Fruit fly (Drosophila melanogaster) whole organism, adult: ENCODE data around the gene CG14868.
A peak's percentile ranks its signal among the peaks of the same experiment; 100 is the strongest.

Experiments used
- CG11617 ChIP-seq: fragments of 200-800 bp; sonication (Bioruptor generic); optimal IDR thresholded peaks from 2 replicates; lab custom pipeline; 2017; ENCODE audit warnings: mild to moderate bottlenecking, missing biosample characterization, missing genetic modification reagents, missing genetic modification characterization
- CG12768 ChIP-seq: fragments of 200-800 bp; sonication (Bioruptor generic); optimal IDR thresholded peaks from 2 replicates; lab custom pipeline; 2017; ENCODE audit warnings: missing biosample characterization, missing genetic modification characterization, mild to moderate bottlenecking, moderate library complexity, missing genetic modification reagents
- CG14711 ChIP-seq: fragments of 200-800 bp; sonication (Bioruptor generic); optimal IDR thresholded peaks from 2 replicates; lab custom pipeline; 2018; ENCODE audit warnings: missing biosample characterization, mild to moderate bottlenecking, missing genetic modification characterization, moderate library complexity
- CG1620 ChIP-seq: fragments of 200-800 bp; sonication (Bioruptor generic); optimal IDR thresholded peaks from 2 replicates; lab custom pipeline; 2016; ENCODE audit warnings: missing biosample characterization, missing genetic modification characterization
- CG33017 ChIP-seq: fragments of 200-800 bp; sonication (Bioruptor generic); optimal IDR thresholded peaks from 2 replicates; lab custom pipeline; 2018; ENCODE audit warnings: missing biosample characterization, mild to moderate bottlenecking, missing genetic modification characterization, moderate library complexity
- CG5204 ChIP-seq: fragments of 200-800 bp; sonication (Bioruptor generic); optimal IDR thresholded peaks from 2 replicates; lab custom pipeline; 2016; ENCODE audit warnings: missing biosample characterization, missing genetic modification characterization
- CG7045 ChIP-seq: fragments of 200-800 bp; sonication (Bioruptor generic); optimal IDR thresholded peaks from 2 replicates; lab custom pipeline; 2017; ENCODE audit warnings: missing biosample characterization, mild to moderate bottlenecking, missing genetic modification characterization
- CG7101 ChIP-seq: fragments of 200-800 bp; sonication (Bioruptor generic); optimal IDR thresholded peaks from 2 replicates; lab custom pipeline; 2018; ENCODE audit warnings: missing biosample characterization, mild to moderate bottlenecking, missing genetic modification characterization, moderate library complexity
- Clk ChIP-seq: fragments of 200-800 bp; sonication (Bioruptor generic); optimal IDR thresholded peaks from 2 replicates; lab custom pipeline; 2017; ENCODE audit warnings: missing biosample characterization, missing genetic modification characterization
- Crg-1 ChIP-seq: fragments of 200-800 bp; sonication (Bioruptor generic); optimal IDR thresholded peaks from 2 replicates; lab custom pipeline; 2016; ENCODE audit warnings: missing biosample characterization, missing genetic modification characterization
- Hr96 ChIP-seq: fragments of 200-800 bp; sonication (Bioruptor generic); optimal IDR thresholded peaks from 2 replicates; lab custom pipeline; 2016; ENCODE audit warnings: missing biosample characterization, missing genetic modification characterization
- Mnt ChIP-seq: fragments of 200-800 bp; sonication (Bioruptor generic); optimal IDR thresholded peaks from 2 replicates; lab custom pipeline; 2016; ENCODE audit warnings: missing biosample characterization, mild to moderate bottlenecking, missing genetic modification characterization
- bab1 ChIP-seq: fragments of 200-800 bp; sonication (Bioruptor generic); optimal IDR thresholded peaks from 3 replicates; lab custom pipeline; 2019; ENCODE audit warnings: missing biosample characterization, mild to moderate bottlenecking, missing genetic modification characterization, moderate library complexity
- cic ChIP-seq: fragments of 200-800 bp; sonication (Bioruptor generic); optimal IDR thresholded peaks from 2 replicates; lab custom pipeline; 2017; ENCODE audit warnings: missing biosample characterization, mild to moderate bottlenecking, missing genetic modification characterization, moderate library complexity
- cnc ChIP-seq, 2 experiments: fragments of >200 bp; optimal IDR thresholded peaks; 2 replicates each; lab custom pipeline; 2017
- kay ChIP-seq: fragments of 200-800 bp; sonication (Bioruptor generic); peaks from one replicate; lab custom pipeline; 2016; ENCODE audit warnings: missing biosample characterization, missing genetic modification characterization, borderline replicate concordance
- ovo ChIP-seq: fragments of 200-800 bp; sonication (Bioruptor generic); optimal IDR thresholded peaks from 2 replicates; lab custom pipeline; 2016; ENCODE audit warnings: missing biosample characterization, missing genetic modification characterization
- pad ChIP-seq: fragments of 200-800 bp; sonication (Bioruptor generic); optimal IDR thresholded peaks from 3 replicates; lab custom pipeline; 2017; ENCODE audit warnings: missing biosample characterization, missing genetic modification characterization, mild to moderate bottlenecking, moderate library complexity, missing genetic modification reagents
- tj ChIP-seq: fragments of 200-800 bp; sonication (Bioruptor generic); optimal IDR thresholded peaks from 3 replicates; lab custom pipeline; 2017; ENCODE audit warnings: missing biosample characterization, mild to moderate bottlenecking, missing genetic modification characterization, moderate library complexity
- toe ChIP-seq: fragments of 200-800 bp; sonication (Bioruptor generic); optimal IDR thresholded peaks from 2 replicates; lab custom pipeline; 2016; ENCODE audit warnings: missing biosample characterization, missing genetic modification characterization

Gene CG14868

dm6 chr3R:15356645-15357431 lies 12.9 kb downstream of the CG14868 start, which contains the start of the genes Atg4b and Hibch:
Atg4b (minus strand) TSS chr3R:15356924.
Hibch (plus strand) TSS chr3R:15357229.
- TF ChIP-seq kay (no peak), CG14711 (peak; percentile 84), cic (GFP tag; lab: Kevin White, UChicago) (peak; percentile 76), bab1 (GFP tag; lab: Kevin White, UChicago) (peak; percentile 88), CG11617 (peak; percentile 86), Clk (GFP tag; lab: Kevin White, UChicago) (peak; percentile 79), ovo (peak; percentile 67), tj (GFP tag; lab: Kevin White, UChicago) (no peak), CG12768 (peak; percentile 90), CG5204 (GFP tag; lab: Kevin White, UChicago) (no peak), CG7045 (GFP tag; lab: Kevin White, UChicago) (peak; percentile 83), toe (no peak), CG7101 (tag; lab: Kevin White, UChicago) (peak; percentile 88), CG1620 (GFP tag; lab: Kevin White, UChicago) (peak; percentile 67), pad (GFP tag; lab: Kevin White, UChicago) (peak; percentile 79), Crg-1 (GFP tag; lab: Kevin White, UChicago) (peak; percentile 79), CG33017 (tag; lab: Kevin White, UChicago) (peak; percentile 77), Hr96 (no peak), cnc (optimal IDR thresholded peaks at IDR 0.05; lab: Kevin White, UChicago) (no peak), Mnt (GFP tag; lab: Kevin White, UChicago) (peak; percentile 63)

- TF ChIP-seq tj (GFP tag; lab: Kevin White, UChicago), result peak; percentile 100
- peak; percentile 10 for TF ChIP-seq Mnt (GFP tag; lab: Kevin White, UChicago)
- TF ChIP-seq cic (GFP tag; lab: Kevin White, UChicago), result no peak
Observed at dm6 chr3R:15356152-15356551, 13.6 kb downstream of the CG14868 start.

dm6 chr3R:15354019-15354418 lies 15.7 kb downstream of the CG14868 start:
- TF ChIP-seq cic (GFP tag; lab: Kevin White, UChicago), result no peak
- no peak for TF ChIP-seq bab1 (GFP tag; lab: Kevin White, UChicago)
- TF ChIP-seq CG5204 (GFP tag; lab: Kevin White, UChicago), result no peak
- no peak for TF ChIP-seq Crg-1 (GFP tag; lab: Kevin White, UChicago)
- no peak for TF ChIP-seq CG7045 (GFP tag; lab: Kevin White, UChicago)
- TF ChIP-seq CG7101 (tag; lab: Kevin White, UChicago), result no peak
- no peak for TF ChIP-seq CG1620 (GFP tag; lab: Kevin White, UChicago)
- no peak for TF ChIP-seq ovo
- no peak for TF ChIP-seq Mnt (GFP tag; lab: Kevin White, UChicago)
- TF ChIP-seq pad (GFP tag; lab: Kevin White, UChicago), result no peak
- TF ChIP-seq CG11617, result no peak
- TF ChIP-seq tj (GFP tag; lab: Kevin White, UChicago), result no peak
- TF ChIP-seq kay, result no peak

- no peak for TF ChIP-seq cnc (optimal IDR thresholded peaks at IDR 0.05; lab: Kevin White, UChicago)
- TF ChIP-seq pad (GFP tag; lab: Kevin White, UChicago), result peak; percentile 45
- TF ChIP-seq Mnt (GFP tag; lab: Kevin White, UChicago), result peak; percentile 28
- no peak for TF ChIP-seq CG5204 (GFP tag; lab: Kevin White, UChicago)
- TF ChIP-seq CG1620 (GFP tag; lab: Kevin White, UChicago), result peak; percentile 31
- TF ChIP-seq toe, result no peak
- peak; percentile 38 for TF ChIP-seq CG33017 (tag; lab: Kevin White, UChicago)
- peak; percentile 40 for TF ChIP-seq tj (GFP tag; lab: Kevin White, UChicago)
- peak; percentile 74 for TF ChIP-seq bab1 (GFP tag; lab: Kevin White, UChicago)
- peak; percentile 69 for TF ChIP-seq CG14711
- TF ChIP-seq CG7101 (tag; lab: Kevin White, UChicago), result peak; percentile 72
- no peak for TF ChIP-seq kay
- peak; percentile 30 for TF ChIP-seq CG12768
- TF ChIP-seq Crg-1 (GFP tag; lab: Kevin White, UChicago), result peak; percentile 0
- no peak for TF ChIP-seq Hr96
- no peak for TF ChIP-seq ovo
- no peak for TF ChIP-seq Clk (GFP tag; lab: Kevin White, UChicago)
- no peak for TF ChIP-seq CG7045 (GFP tag; lab: Kevin White, UChicago)
- TF ChIP-seq CG11617, result peak; percentile 72
- TF ChIP-seq cic (GFP tag; lab: Kevin White, UChicago), result peak; percentile 27
Observed at dm6 chr3R:15350993-15351426, 18.7 kb downstream of the CG14868 start, which contains the start of the genes Trs33 and Tmtc4. Trs33 (minus strand) TSS chr3R:15350995. Tmtc4 (plus strand) TSS chr3R:15351225.

- peak; percentile 36 for TF ChIP-seq CG7101 (tag; lab: Kevin White, UChicago)
- TF ChIP-seq bab1 (GFP tag; lab: Kevin White, UChicago), result peak; percentile 55
- TF ChIP-seq CG5204 (GFP tag; lab: Kevin White, UChicago), result no peak
- TF ChIP-seq ovo, result no peak
- TF ChIP-seq pad (GFP tag; lab: Kevin White, UChicago), result no peak
- TF ChIP-seq Crg-1 (GFP tag; lab: Kevin White, UChicago), result no peak
- no peak for TF ChIP-seq Hr96
- TF ChIP-seq cic (GFP tag; lab: Kevin White, UChicago), result no peak
- peak; percentile 17 for TF ChIP-seq CG14711
- TF ChIP-seq CG1620 (GFP tag; lab: Kevin White, UChicago), result no peak
- TF ChIP-seq cnc (optimal IDR thresholded peaks at IDR 0.05; lab: Kevin White, UChicago), result no peak
- TF ChIP-seq Mnt (GFP tag; lab: Kevin White, UChicago), result peak; percentile 34
- TF ChIP-seq CG12768, result no peak
- TF ChIP-seq CG11617, result peak; percentile 26
- TF ChIP-seq tj (GFP tag; lab: Kevin White, UChicago), result peak; percentile 1
- TF ChIP-seq toe, result no peak
- no peak for TF ChIP-seq Clk (GFP tag; lab: Kevin White, UChicago)
Observed at dm6 chr3R:15347822-15348221, 21.9 kb downstream of the CG14868 start, which contains the start of the genes CG42726 and CG42727. CG42726 (plus strand) TSS chr3R:15348048. CG42727 (plus strand) TSS chr3R:15348048.
